Worm (Caenorhabditis elegans) whole organism, early embryonic: ENCODE measurements around the gene grl-29.

Source experiments
- F13C5.2 ChIP-seq: sonication (generic microtip); optimal IDR thresholded peaks from 2 replicates; lab custom pipeline; 2017; ENCODE audit warnings: mild to moderate bottlenecking, missing genetic modification characterization, inconsistent platforms, missing compliant biosample characterization
- tra-4 ChIP-seq: sonication (generic microtip); optimal IDR thresholded peaks from 2 replicates; lab custom pipeline; 2017; ENCODE audit warnings: missing genetic modification characterization, missing compliant biosample characterization

DNA sequence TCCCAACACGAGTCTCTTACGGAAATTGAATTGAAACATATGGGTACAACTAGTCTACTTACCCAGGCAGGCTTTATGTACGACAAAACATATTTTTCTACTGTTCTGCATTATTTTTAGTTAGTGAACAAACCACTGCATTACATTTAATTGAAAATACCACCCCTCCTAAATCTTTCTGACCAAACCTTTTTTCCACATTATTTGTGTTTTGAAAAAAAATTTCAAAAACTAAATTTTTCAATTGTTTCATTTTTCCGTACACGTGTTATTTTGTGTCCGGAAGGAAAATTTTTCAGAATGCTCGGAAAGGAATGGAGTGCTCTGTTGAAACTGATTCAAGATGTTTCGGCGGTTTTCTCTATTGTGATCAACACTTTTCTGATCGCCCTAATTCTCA is 42.7 kb downstream of the grl-29 start, which contains the start of gene str-226:
- TF ChIP-seq tra-4 (tag; lab: Kevin White, UChicago) (no peak), F13C5.2 (tag; lab: Kevin White, UChicago) (no peak)
